Worm (Caenorhabditis elegans): ENCODE results near the gene cutl-25.

Gene cutl-25

DNA sequence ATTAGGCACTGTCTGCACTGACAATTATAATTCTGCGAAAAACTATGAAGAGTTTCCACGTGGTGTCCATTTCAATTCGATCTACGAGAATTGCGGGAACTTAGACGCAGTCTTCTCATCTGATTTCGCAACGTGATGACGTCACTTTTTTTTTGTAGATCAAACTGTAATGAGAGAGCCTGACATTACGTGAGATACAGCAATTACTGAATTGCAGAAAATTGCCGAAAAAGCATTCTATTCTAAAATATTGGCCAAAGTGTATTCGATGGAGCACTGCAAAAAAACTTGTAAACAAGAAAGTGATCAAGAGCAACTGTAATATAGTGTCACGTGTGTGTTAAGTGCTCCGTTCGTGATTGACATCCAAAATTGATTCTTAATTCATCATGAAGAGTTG, 20.3 kb downstream of the cutl-25 start:
- TF ChIP-seq tlp-1 (tag; optimal IDR thresholded peaks at IDR 0.05): no peak
- TF ChIP-seq C34B4.2 (tag; optimal IDR thresholded peaks at IDR 0.05): no peak
- TF ChIP-seq sup-37 (GFP tag; optimal IDR thresholded peaks at IDR 0.05): no peak
- TF ChIP-seq lin-13 (GFP tag; optimal IDR thresholded peaks at IDR 0.05): no peak
- TF ChIP-seq efl-1 (optimal IDR thresholded peaks at IDR 0.05): no peak
- peak in 1 of 2 experiments; percentile 86 for TF ChIP-seq efl-1 (GFP tag; optimal IDR thresholded peaks at IDR 0.05 in 1 of 2)

DNA sequence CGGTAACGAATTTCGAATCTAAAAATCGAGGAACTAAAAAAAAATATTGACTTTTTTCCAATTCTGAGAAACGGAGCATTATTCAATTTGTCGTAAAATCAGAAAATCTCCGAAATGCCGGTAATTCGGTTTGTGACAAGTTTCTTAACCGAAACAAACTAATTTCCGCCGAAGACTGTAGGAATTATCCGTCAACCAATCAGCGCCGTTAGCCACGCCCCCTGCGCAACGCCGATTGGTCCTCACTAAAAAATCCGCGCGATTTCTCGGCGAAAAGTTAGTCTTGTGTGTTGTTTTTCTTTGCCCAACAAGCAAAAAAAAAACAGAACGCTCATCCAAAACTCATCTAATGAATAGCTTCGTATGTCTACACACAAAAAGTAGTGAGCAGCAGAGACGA, 26.9 kb downstream of the cutl-25 start:
- no peak for TF ChIP-seq hlh-4 (tag; optimal IDR thresholded peaks at IDR 0.05)
- TF ChIP-seq lsy-2 (tag; optimal IDR thresholded peaks at IDR 0.05): no peak
- no peak for TF ChIP-seq snpc-4 (tag; optimal IDR thresholded peaks at IDR 0.05)
- TF ChIP-seq blmp-1 (tag; optimal IDR thresholded peaks at IDR 0.05): no peak
- TF ChIP-seq ces-1 (GFP tag; optimal IDR thresholded peaks at IDR 0.05): no peak
- no peak for TF ChIP-seq elt-3 (tag; optimal IDR thresholded peaks at IDR 0.05)

- TF ChIP-seq lin-13 (GFP tag; optimal IDR thresholded peaks at IDR 0.05) (no peak), sox-4 (tag; optimal IDR thresholded peaks at IDR 0.05) (no peak)
Observed at ce11 chrIII:3018822-3019221, 28.1 kb downstream of the cutl-25 start.

- no peak for TF ChIP-seq ztf-11 (tag; optimal IDR thresholded peaks at IDR 0.05)
- TF ChIP-seq dsc-1 (tag; optimal IDR thresholded peaks at IDR 0.05): no peak
- no peak for TF ChIP-seq Y116A8C.19 (tag; optimal IDR thresholded peaks at IDR 0.05; ENCODE audit: borderline replicate concordance)
- no peak for TF ChIP-seq nhr-77 (tag; optimal IDR thresholded peaks at IDR 0.05)
- no peak for TF ChIP-seq blmp-1 (tag; optimal IDR thresholded peaks at IDR 0.05)
- no peak for TF ChIP-seq mab-9 (GFP tag; IDR thresholded peaks at IDR 0.05)
- no peak for TF ChIP-seq mef-2 (tag; optimal IDR thresholded peaks at IDR 0.05)
- TF ChIP-seq fkh-10 (GFP tag; optimal IDR thresholded peaks at IDR 0.05): no peak
- no peak for TF ChIP-seq hpl-2 (GFP tag; optimal IDR thresholded peaks at IDR 0.05)
- TF ChIP-seq nhr-84 (tag; optimal IDR thresholded peaks at IDR 0.05): no peak
- no peak for TF ChIP-seq nhr-12 (tag; optimal IDR thresholded peaks at IDR 0.05)
- no peak for TF ChIP-seq nhr-237 (tag; optimal IDR thresholded peaks at IDR 0.05)
- no peak for TF ChIP-seq vab-15 (tag; optimal IDR thresholded peaks at IDR 0.05)
- no peak for TF ChIP-seq pqm-1 (tag; optimal IDR thresholded peaks at IDR 0.05)
- no peak for TF ChIP-seq jun-1 (tag; optimal IDR thresholded peaks at IDR 0.05)
Observed at ce11 chrIII:2995288-2995687, 51.7 kb downstream of the cutl-25 start.

DNA sequence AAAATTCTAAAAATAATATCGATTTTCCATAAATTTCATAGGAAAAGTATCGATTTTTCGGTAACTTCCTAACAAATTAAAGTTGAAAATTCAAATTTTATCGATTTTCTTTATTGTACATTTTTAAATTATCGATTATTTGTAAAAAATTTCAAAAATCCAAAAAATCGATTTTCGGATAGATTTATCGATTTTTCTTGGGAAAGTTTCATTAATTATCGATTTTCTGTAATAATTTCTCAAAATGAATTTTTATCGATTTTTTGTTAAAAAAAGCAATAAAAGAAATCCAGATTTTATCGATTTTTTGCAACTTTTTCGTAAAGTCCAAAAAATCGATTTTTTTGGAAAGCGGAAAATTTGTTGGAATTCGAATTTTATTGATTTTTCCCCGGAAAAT, 53.0 kb downstream of the cutl-25 start:
- TF ChIP-seq dsc-1 (tag; optimal IDR thresholded peaks at IDR 0.05) (no peak), ztf-4 (tag; optimal IDR thresholded peaks at IDR 0.05) (no peak), mep-1 (tag; optimal IDR thresholded peaks at IDR 0.05) (no peak), nhr-28 (tag; optimal IDR thresholded peaks at IDR 0.05) (no peak), fkh-4 (tag; optimal IDR thresholded peaks at IDR 0.05; ENCODE audit: borderline replicate concordance) (no peak), ceh-63 (GFP tag; optimal IDR thresholded peaks at IDR 0.05) (no peak), xbp-1 (tag; optimal IDR thresholded peaks at IDR 0.05) (no peak), fos-1 (tag; optimal IDR thresholded peaks at IDR 0.05) (no peak)

Measured in whole organism, L1 larva.